Worm (Caenorhabditis elegans) whole organism, mixed stage, embryonic: Measurements from ENCODE around the gene gst-14.

Source experiments
- nhr-76 ChIP-seq: sonication (generic microtip); optimal IDR thresholded peaks from 2 replicates; lab custom pipeline; 2017; ENCODE audit warnings: missing biosample characterization, missing genetic modification characterization
- pha-4 ChIP-seq: fragments of 150-350 bp; optimal IDR thresholded peaks from 2 replicates; lab custom pipeline; 2018; ENCODE audit warnings: missing biosample characterization, missing genetic modification reagents, missing genetic modification characterization
- snpc-4 ChIP-seq: fragments of 150-350 bp; optimal IDR thresholded peaks from 2 replicates; lab custom pipeline; 2014; ENCODE audit warnings: missing biosample characterization, missing genetic modification characterization
- ztf-11 ChIP-seq: fragments of 150-350 bp; optimal IDR thresholded peaks from 2 replicates; lab custom pipeline; 2014; ENCODE audit warnings: missing biosample characterization, missing genetic modification characterization

DNA sequence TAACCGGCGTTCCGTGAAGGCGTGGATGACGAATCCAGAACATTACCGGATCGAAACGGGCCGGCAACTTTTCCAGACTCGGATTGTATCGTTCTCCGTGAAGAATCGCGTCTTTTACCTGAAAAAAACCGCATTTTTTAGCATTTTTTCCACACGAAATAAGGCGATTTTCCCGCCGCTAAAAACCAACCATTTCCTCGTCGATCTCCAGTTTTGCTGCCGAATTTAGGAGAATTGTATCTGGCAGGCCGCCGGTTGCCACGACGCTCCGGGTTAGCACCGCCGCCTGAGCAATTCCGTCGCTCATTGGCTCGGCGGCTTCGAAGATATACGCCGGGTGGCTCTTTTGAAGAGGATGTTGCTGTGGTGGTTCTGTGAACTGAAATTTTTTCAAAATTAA lies 41.5 kb downstream of the gst-14 start:
- TF ChIP-seq ztf-11 (tag; lab: Kevin White, UChicago) (no peak), snpc-4 (tag; lab: Kevin White, UChicago) (no peak), nhr-76 (tag; lab: Kevin White, UChicago) (no peak), pha-4 (tag; lab: Kevin White, UChicago) (no peak)
